Worm (Caenorhabditis elegans): ENCODE results near the gene mab-23.

mab-23 gene

ce11 chrV:10632758-10633157, at the start of gene mab-23:
Gene mab-23 (plus strand): TSS chrV:10633058.
- no peak for TF ChIP-seq W03F9.2 (tag; optimal IDR thresholded peaks at IDR 0.05)
- no peak for TF ChIP-seq dao-5 (tag; optimal IDR thresholded peaks at IDR 0.05)
- no peak for TF ChIP-seq him-1 (tag; optimal IDR thresholded peaks at IDR 0.05)

DNA sequence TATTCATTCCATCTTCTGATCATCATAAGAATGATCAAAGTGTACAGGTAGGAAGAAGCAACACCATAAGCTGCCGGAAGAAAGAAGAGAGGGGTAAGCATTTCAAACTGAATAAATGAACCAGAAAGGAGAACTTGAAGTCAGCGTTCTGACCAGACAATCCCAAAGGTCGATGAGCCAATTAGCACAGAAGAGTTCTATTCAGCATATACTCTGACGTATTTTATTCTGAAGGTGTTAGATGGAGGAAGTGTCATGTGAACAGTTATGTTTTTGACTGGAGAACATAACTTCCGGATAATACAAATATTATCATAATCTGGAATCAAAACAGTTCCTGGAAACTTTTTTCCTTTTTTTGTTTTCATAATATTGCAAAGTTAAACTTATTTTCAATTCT, 44.2 kb upstream of the mab-23 start, which contains the start of gene srg-32:
TSS of gene srg-32 (minus strand) at position 101 of the 400 bp plus-strand sequence.
- TF ChIP-seq dao-5 (tag; optimal IDR thresholded peaks at IDR 0.05) (no peak), W03F9.2 (tag; optimal IDR thresholded peaks at IDR 0.05) (no peak), him-1 (tag; optimal IDR thresholded peaks at IDR 0.05) (no peak)

DNA sequence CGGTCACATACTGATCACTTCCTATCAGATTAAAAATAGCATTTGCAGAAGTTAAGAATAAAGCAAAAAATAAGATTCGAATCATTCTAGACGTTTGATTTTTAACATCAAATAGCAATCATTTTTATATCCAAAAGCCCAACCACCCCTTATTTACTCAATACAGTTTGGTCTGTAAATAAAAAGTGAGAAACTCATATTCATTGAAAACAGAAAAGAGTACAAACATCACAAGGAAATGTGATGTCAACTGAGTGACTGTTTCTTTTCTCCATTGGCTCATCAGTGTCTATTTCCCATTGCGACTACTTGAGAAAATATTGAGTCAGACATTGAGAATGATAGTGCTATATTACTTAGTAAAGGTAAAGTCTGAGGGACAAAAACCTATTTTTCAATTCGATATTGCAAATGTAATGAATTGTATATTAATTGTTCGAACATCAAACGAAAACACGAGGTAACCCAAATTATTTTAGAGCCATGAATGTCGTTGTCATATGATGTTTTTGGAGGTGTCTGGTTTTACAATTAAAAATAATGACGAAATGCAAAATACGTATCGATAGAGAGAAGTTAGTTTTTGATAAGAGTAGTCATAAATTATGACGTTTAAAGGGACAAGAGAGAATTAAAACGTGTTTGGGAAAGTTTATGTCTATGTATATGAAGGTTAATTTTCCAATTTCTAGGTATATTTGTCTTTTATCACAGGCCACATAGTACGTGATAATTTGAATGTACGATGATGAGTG, 42.9 kb upstream of the mab-23 start, which contains the start of gene ttr-23:
TSS of gene ttr-23 (minus strand) at position 87 of the 755 bp plus-strand sequence.
- TF ChIP-seq him-1 (tag; optimal IDR thresholded peaks at IDR 0.05) (no peak), dao-5 (tag; optimal IDR thresholded peaks at IDR 0.05) (no peak), W03F9.2 (tag; optimal IDR thresholded peaks at IDR 0.05) (no peak)

- TF ChIP-seq dao-5 (tag; optimal IDR thresholded peaks at IDR 0.05) (no peak), W03F9.2 (tag; optimal IDR thresholded peaks at IDR 0.05) (no peak), him-1 (tag; optimal IDR thresholded peaks at IDR 0.05) (no peak)
Measured at ce11 chrV:10592479-10592878, 40.4 kb upstream of the mab-23 start, which contains the start of gene T21C9.9. Gene T21C9.9 (minus strand): TSS chrV:10592579.

DNA sequence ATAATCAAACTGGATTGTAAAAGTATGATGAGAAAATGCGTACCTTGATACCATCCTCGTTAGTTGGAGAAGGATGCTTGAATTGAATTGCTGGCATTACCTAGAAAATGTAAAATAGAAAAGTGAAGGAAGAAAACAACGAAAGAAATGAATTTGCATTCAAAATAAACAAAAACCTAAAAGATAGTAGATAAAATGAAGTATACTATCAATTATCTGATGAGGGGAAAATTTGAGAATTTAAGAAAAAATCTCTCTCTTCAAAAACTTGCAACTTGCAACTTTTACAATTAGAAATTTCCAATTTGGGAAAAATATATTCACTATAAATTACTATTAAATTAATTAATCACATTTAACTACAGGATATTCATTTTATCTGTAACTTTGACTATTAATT, 38.0 kb upstream of the mab-23 start, which contains the start of gene T21C9.11:
TSS of gene T21C9.11 (minus strand) at position 101 of the 400 bp plus-strand sequence.
- TF ChIP-seq him-1 (tag; optimal IDR thresholded peaks at IDR 0.05) (no peak), dao-5 (tag; optimal IDR thresholded peaks at IDR 0.05) (no peak), W03F9.2 (tag; optimal IDR thresholded peaks at IDR 0.05) (no peak)

DNA sequence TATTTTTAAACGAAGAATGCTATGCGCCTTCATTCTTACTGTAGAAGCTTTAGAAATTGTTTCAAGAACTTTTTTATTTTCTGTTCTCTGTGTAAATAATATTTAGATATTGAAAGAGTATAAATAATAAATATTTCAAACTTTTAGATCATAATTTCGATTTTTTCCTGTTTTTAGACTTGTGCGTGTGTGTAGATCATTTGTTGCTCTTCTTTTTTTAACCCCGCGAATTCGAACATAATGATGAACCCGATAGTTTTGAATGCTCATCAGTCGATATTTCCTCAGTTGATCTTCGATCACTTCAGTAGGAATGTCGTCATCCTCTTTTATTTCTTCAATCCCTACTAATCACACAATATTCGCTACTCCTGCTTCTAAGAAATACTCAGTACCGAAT, 35.6 kb upstream of the mab-23 start, which contains the start of gene T21C9.13:
TSS of gene T21C9.13 (plus strand) at position 33 of the 400 bp plus-strand sequence.
- TF ChIP-seq W03F9.2 (tag; optimal IDR thresholded peaks at IDR 0.05): no peak
- no peak for TF ChIP-seq dao-5 (tag; optimal IDR thresholded peaks at IDR 0.05)
- TF ChIP-seq him-1 (tag; optimal IDR thresholded peaks at IDR 0.05): no peak

ce11 chrV:10598670-10599154, 34.1 kb upstream of the mab-23 start, which contains the start of gene scpl-4:
Gene scpl-4 (plus strand): TSS chrV:10599104.
- no peak for TF ChIP-seq him-1 (tag; optimal IDR thresholded peaks at IDR 0.05)
- no peak for TF ChIP-seq dao-5 (tag; optimal IDR thresholded peaks at IDR 0.05)
- no peak for TF ChIP-seq W03F9.2 (tag; optimal IDR thresholded peaks at IDR 0.05)

ce11 chrV:10602051-10602937, 30.6 kb upstream of the mab-23 start, which contains the start of gene H27A22.1:
Gene H27A22.1 (plus strand): TSS chrV:10602555.
- TF ChIP-seq W03F9.2 (tag; optimal IDR thresholded peaks at IDR 0.05) (no peak), dao-5 (tag; optimal IDR thresholded peaks at IDR 0.05) (no peak), him-1 (tag; optimal IDR thresholded peaks at IDR 0.05) (no peak)

ce11 chrV:10615496-10615895, 17.4 kb upstream of the mab-23 start, which contains the start of gene H09F14.1:
Gene H09F14.1 (minus strand): TSS chrV:10615596.
- TF ChIP-seq W03F9.2 (tag; optimal IDR thresholded peaks at IDR 0.05) (no peak), him-1 (tag; optimal IDR thresholded peaks at IDR 0.05) (no peak), dao-5 (tag; optimal IDR thresholded peaks at IDR 0.05) (no peak)

- TF ChIP-seq dao-5 (tag; optimal IDR thresholded peaks at IDR 0.05): no peak
- TF ChIP-seq him-1 (tag; optimal IDR thresholded peaks at IDR 0.05): no peak
- TF ChIP-seq W03F9.2 (tag; optimal IDR thresholded peaks at IDR 0.05): no peak
Measured at ce11 chrV:10630497-10630896, 2.4 kb upstream of the mab-23 start.

DNA sequence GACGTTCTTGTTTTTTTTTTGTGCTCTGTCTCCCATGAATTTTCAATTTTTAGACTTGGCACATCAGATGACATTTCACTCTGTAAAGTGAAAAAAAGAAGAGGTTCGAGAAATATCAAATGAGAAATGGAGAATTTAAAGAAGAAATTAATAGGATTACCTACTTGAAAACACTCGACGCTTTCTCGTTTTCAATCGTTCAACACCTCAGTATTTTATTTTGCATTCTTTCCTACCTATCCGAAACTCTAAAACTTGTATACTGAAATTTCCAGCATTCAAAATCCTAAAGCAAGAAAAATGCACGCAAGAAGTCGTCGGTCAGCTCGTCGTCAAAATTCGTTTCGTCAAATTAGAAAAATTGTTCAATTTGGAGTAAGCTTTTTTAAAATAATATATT, 2.9 kb downstream of the mab-23 start, which contains the start of gene kvs-2:
TSS of gene kvs-2 (plus strand) at position 301 of the 400 bp plus-strand sequence.
- TF ChIP-seq W03F9.2 (tag; optimal IDR thresholded peaks at IDR 0.05): no peak
- TF ChIP-seq dao-5 (tag; optimal IDR thresholded peaks at IDR 0.05): no peak
- TF ChIP-seq him-1 (tag; optimal IDR thresholded peaks at IDR 0.05): no peak

- no peak for TF ChIP-seq him-1 (tag; optimal IDR thresholded peaks at IDR 0.05)
- no peak for TF ChIP-seq W03F9.2 (tag; optimal IDR thresholded peaks at IDR 0.05)
- TF ChIP-seq dao-5 (tag; optimal IDR thresholded peaks at IDR 0.05): no peak
Measured at ce11 chrV:10640977-10641376, 8.1 kb downstream of the mab-23 start.

- TF ChIP-seq him-1 (tag; optimal IDR thresholded peaks at IDR 0.05): no peak
- no peak for TF ChIP-seq dao-5 (tag; optimal IDR thresholded peaks at IDR 0.05)
- no peak for TF ChIP-seq W03F9.2 (tag; optimal IDR thresholded peaks at IDR 0.05)
Measured at ce11 chrV:10647043-10647611, 14.3 kb downstream of the mab-23 start, which contains the start of the genes C32C4.3 and C32C4.16. Gene C32C4.3 (minus strand): TSS chrV:10647143. Gene C32C4.16 (plus strand): TSS chrV:10647561.
